Worm (Caenorhabditis elegans) whole organism, midembryonic: Measurements from ENCODE around the gene dlc-2.

ENCODE experiments used
- flt-1 ChIP-seq: fragments of 200-800 bp; sonication (Bioruptor generic); IDR thresholded peaks from 2 replicates; pipeline ENCODE4 v1.3.6; 2022; ENCODE audit warnings: missing genetic modification characterization, missing compliant biosample characterization
- ref-1 ChIP-seq: fragments of 200-800 bp; sonication (Bioruptor generic); conservative IDR thresholded peaks from 2 replicates; pipeline ENCODE4 v1.3.6; 2022; ENCODE audit warnings: missing genetic modification reagents, missing genetic modification characterization, missing compliant biosample characterization

ce11 chrIV:12092113-12092512 lies 19.3 kb downstream of the dlc-2 start, which contains the start of gene mig-32:
- no peak for TF ChIP-seq ref-1
- no peak for TF ChIP-seq flt-1 (GFP tag; lab: Robert Waterston, UW)
